Worm (Caenorhabditis elegans): ENCODE results near the gene T01D1.3.

DNA sequence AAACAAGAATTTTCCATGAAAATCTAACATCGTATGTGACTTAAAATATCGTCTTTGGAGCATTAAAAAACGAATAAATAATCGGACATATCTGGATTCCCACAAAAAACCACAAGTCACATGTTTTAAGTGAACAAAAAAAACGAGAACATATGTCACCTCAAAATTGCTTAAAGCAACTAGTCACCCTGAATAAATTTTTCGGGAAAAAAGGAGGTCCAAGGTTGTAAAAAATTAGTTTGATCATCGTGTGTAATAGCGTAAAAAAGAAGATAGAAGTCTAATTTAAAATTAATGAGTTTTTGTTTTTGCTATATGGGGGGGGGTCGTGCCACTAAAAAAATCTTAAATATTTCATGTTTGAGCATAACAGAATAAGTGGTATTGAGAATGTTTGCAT lies 46.0 kb downstream of the T01D1.3 start:
- TF ChIP-seq aly-2 (tag; optimal IDR thresholded peaks at IDR 0.05) (no peak), ama-1 (optimal IDR thresholded peaks at IDR 0.05) (no peak), daf-12 (tag; optimal IDR thresholded peaks at IDR 0.05) (no peak), ceh-16 (tag; optimal IDR thresholded peaks at IDR 0.05) (no peak), nhr-237 (tag; optimal IDR thresholded peaks at IDR 0.05) (no peak), fos-1 (tag; optimal IDR thresholded peaks at IDR 0.05) (no peak), unc-62 (GFP tag; optimal IDR thresholded peaks at IDR 0.05) (no peak), pqm-1 (tag; optimal IDR thresholded peaks at IDR 0.05) (no peak), ztf-11 (tag; optimal IDR thresholded peaks at IDR 0.05) (no peak)

All from whole organism, L3 larva.